Fruit fly (Drosophila melanogaster) whole organism, embryonic: Measurements from ENCODE around the gene CG14273.

Experiments used
- ATbp ChIP-seq: fragments of 200-800 bp; sonication (Bioruptor generic); optimal IDR thresholded peaks from 2 replicates; lab custom pipeline; 2017; ENCODE audit warnings: missing biosample characterization, mild to moderate bottlenecking, missing genetic modification characterization, missing genetic modification reagents
- Adf1 ChIP-seq: fragments of 200-800 bp; sonication (Bioruptor generic); IDR thresholded peaks from 2 replicates; pipeline ENCODE4 v1.3.6; 2022; ENCODE audit warnings: missing biosample characterization, missing genetic modification characterization
- Blimp-1 ChIP-seq: fragments of 200-800 bp; sonication (Bioruptor generic); optimal IDR thresholded peaks from 3 replicates; lab custom pipeline; 2018; ENCODE audit warnings: missing biosample characterization, missing genetic modification characterization, mild to moderate bottlenecking, moderate library complexity, missing genetic modification reagents
- BtbVII ChIP-seq: fragments of 200-800 bp; sonication (Bioruptor generic); optimal IDR thresholded peaks from 3 replicates; lab custom pipeline; 2017; ENCODE audit warnings: missing biosample characterization, mild to moderate bottlenecking, missing genetic modification characterization
- Bteb2 ChIP-seq: fragments of 200-800 bp; sonication (Bioruptor generic); optimal IDR thresholded peaks from 2 replicates; lab custom pipeline; 2016; ENCODE audit warnings: missing biosample characterization, missing genetic modification characterization
- CG12219 ChIP-seq: fragments of 200-800 bp; sonication (Bioruptor generic); optimal IDR thresholded peaks from 3 replicates; lab custom pipeline; 2018; ENCODE audit warnings: missing biosample characterization, mild to moderate bottlenecking, missing genetic modification characterization
- CG2678 ChIP-seq: fragments of 200-800 bp; sonication (Bioruptor generic); optimal IDR thresholded peaks from 3 replicates; lab custom pipeline; 2019; ENCODE audit warnings: missing biosample characterization, mild to moderate bottlenecking, missing genetic modification characterization, moderate library complexity
- CG31224 ChIP-seq: fragments of 200-800 bp; sonication (Bioruptor generic); IDR thresholded peaks from 2 replicates; pipeline ENCODE4 v1.3.6; 2022; ENCODE audit warnings: missing biosample characterization, missing genetic modification characterization
- CG3407 ChIP-seq: fragments of 200-800 bp; sonication (Bioruptor generic); optimal IDR thresholded peaks from 2 replicates; lab custom pipeline; 2018; ENCODE audit warnings: missing biosample characterization, mild to moderate bottlenecking, missing genetic modification characterization
- CG3838 ChIP-seq: fragments of 200-800 bp; sonication (Bioruptor generic); optimal IDR thresholded peaks from 3 replicates; lab custom pipeline; 2016; ENCODE audit warnings: missing biosample characterization, missing genetic modification characterization
- CG3847 ChIP-seq: fragments of 200-800 bp; sonication (Bioruptor generic); IDR thresholded peaks from 2 replicates; pipeline ENCODE4 v1.3.6; 2022; ENCODE audit warnings: missing biosample characterization, missing genetic modification characterization
- CG42726 ChIP-seq: fragments of 200-800 bp; sonication (Bioruptor generic); IDR thresholded peaks from 2 replicates; pipeline ENCODE4 v1.3.6; 2022; ENCODE audit warnings: missing biosample characterization, missing genetic modification characterization; ENCODE audit not compliant: partially characterized antibody
- CG4707 ChIP-seq: fragments of 200-800 bp; sonication (Bioruptor generic); optimal IDR thresholded peaks from 2 replicates; lab custom pipeline; 2018; ENCODE audit warnings: missing biosample characterization, mild to moderate bottlenecking, missing genetic modification characterization, moderate library complexity
- CG4854 ChIP-seq: fragments of 200-800 bp; sonication (Bioruptor generic); optimal IDR thresholded peaks from 2 replicates; lab custom pipeline; 2016; ENCODE audit warnings: missing biosample characterization, missing genetic modification characterization, inconsistent platforms
- CG5180 ChIP-seq: fragments of 200-800 bp; sonication (Bioruptor generic); optimal IDR thresholded peaks from 3 replicates; lab custom pipeline; 2017; ENCODE audit warnings: missing biosample characterization, missing genetic modification characterization, mild to moderate bottlenecking, moderate library complexity, missing genetic modification reagents
- CG5953 ChIP-seq: fragments of 200-800 bp; sonication (Bioruptor generic); IDR thresholded peaks from 2 replicates; pipeline ENCODE4 v1.3.6; 2022; ENCODE audit warnings: missing biosample characterization, missing genetic modification characterization
- CG6765 ChIP-seq: fragments of 200-800 bp; sonication (Bioruptor generic); optimal IDR thresholded peaks from 3 replicates; lab custom pipeline; 2017; ENCODE audit warnings: missing biosample characterization, mild to moderate bottlenecking, missing genetic modification characterization
- CG6854 ChIP-seq: fragments of 200-800 bp; sonication (Bioruptor generic); optimal IDR thresholded peaks from 3 replicates; lab custom pipeline; 2017; ENCODE audit warnings: missing biosample characterization, mild to moderate bottlenecking, missing genetic modification characterization
- CG8765 ChIP-seq: fragments of 200-800 bp; sonication (Bioruptor generic); IDR thresholded peaks from 2 replicates; pipeline ENCODE4 v1.3.6; 2022; ENCODE audit warnings: missing biosample characterization, missing genetic modification characterization
- CG9609 ChIP-seq: fragments of 200-800 bp; sonication (Bioruptor generic); optimal IDR thresholded peaks from 3 replicates; lab custom pipeline; 2016; ENCODE audit warnings: missing biosample characterization, missing genetic modification characterization
- D ChIP-seq, 2 experiments: fragments of 200-800 bp in 1 of 2; fragments of >200 bp in 1 of 2; sonication (Bioruptor generic) in 1 of 2; optimal IDR thresholded peaks; 2 replicates in 1 of 2; 3 replicates in 1 of 2; lab custom pipeline; 2017; ENCODE audit warnings: mild to moderate bottlenecking in 1 of 2, missing biosample characterization in 1 of 2, missing genetic modification characterization in 1 of 2, missing genetic modification reagents in 1 of 2
- D19A ChIP-seq: fragments of 200-800 bp; optimal IDR thresholded peaks from 3 replicates; lab custom pipeline; 2019; ENCODE audit warnings: missing biosample characterization, mild to moderate bottlenecking, missing genetic modification characterization, moderate library complexity
- Dbx ChIP-seq: fragments of 200-800 bp; sonication (Bioruptor generic); IDR thresholded peaks from 3 replicates; pipeline ENCODE4 v1.3.6; 2022; ENCODE audit warnings: missing biosample characterization, missing genetic modification characterization
- Eip74EF ChIP-seq, 2 experiments: fragments of 200-800 bp in 1 of 2; fragments of >200 bp in 1 of 2; sonication (Bioruptor generic) in 1 of 2; optimal IDR thresholded peaks; 2 replicates each; lab custom pipeline; 2017 to 2019; ENCODE audit warnings: missing biosample characterization in 2 of 2, missing genetic modification characterization in 2 of 2, mild to moderate bottlenecking in 1 of 2, moderate library complexity in 1 of 2
- Hand ChIP-seq: fragments of 200-800 bp; sonication (Bioruptor generic); optimal IDR thresholded peaks from 2 replicates; lab custom pipeline; 2017; ENCODE audit warnings: mild to moderate bottlenecking, missing biosample characterization, missing genetic modification reagents, missing genetic modification characterization
- MBD-R2 ChIP-seq: fragments of 200-800 bp; sonication (Bioruptor generic); IDR thresholded peaks from 2 replicates; pipeline ENCODE4 v1.3.6; 2022; ENCODE audit warnings: missing biosample characterization, missing genetic modification characterization
- Nf-YA ChIP-seq: fragments of 200-800 bp; sonication (Bioruptor generic); IDR thresholded peaks from 2 replicates; pipeline ENCODE4 v1.3.6; 2022; ENCODE audit warnings: missing biosample characterization, missing genetic modification characterization
- Nf-YB ChIP-seq: fragments of 200-800 bp; sonication (Bioruptor generic); optimal IDR thresholded peaks from 3 replicates; lab custom pipeline; 2019; ENCODE audit warnings: missing biosample characterization, mild to moderate bottlenecking, missing genetic modification characterization, moderate library complexity
- Sox100B ChIP-seq: fragments of 200-800 bp; sonication (Bioruptor generic); optimal IDR thresholded peaks from 3 replicates; lab custom pipeline; 2018; ENCODE audit warnings: missing biosample characterization, mild to moderate bottlenecking, missing genetic modification characterization
- Stat92E ChIP-seq, 3 experiments: fragments of >200 bp in 2 of 3; fragments of 200-800 bp in 1 of 3; sonication (Bioruptor generic) in 1 of 3; optimal IDR thresholded peaks; 2 replicates each; lab custom pipeline; 2017 to 2019; ENCODE audit warnings: missing biosample characterization in 3 of 3, missing genetic modification characterization in 3 of 3, mild to moderate bottlenecking in 1 of 3, moderate library complexity in 1 of 3
- ab ChIP-seq: fragments of 200-800 bp; sonication (Bioruptor generic); optimal IDR thresholded peaks from 2 replicates; lab custom pipeline; 2016; ENCODE audit warnings: missing biosample characterization, missing genetic modification characterization
- bab2 ChIP-seq: fragments of 200-800 bp; sonication (Bioruptor generic); optimal IDR thresholded peaks from 2 replicates; lab custom pipeline; 2016; ENCODE audit warnings: missing biosample characterization, missing genetic modification characterization
- en ChIP-seq: fragments of 200-800 bp; sonication (Bioruptor generic); optimal IDR thresholded peaks from 2 replicates; lab custom pipeline; 2016; ENCODE audit warnings: missing biosample characterization, missing genetic modification characterization
- exex ChIP-seq: fragments of 200-800 bp; sonication (Bioruptor generic); optimal IDR thresholded peaks from 4 replicates; lab custom pipeline; 2018; ENCODE audit warnings: missing biosample characterization, mild to moderate bottlenecking, missing genetic modification characterization, moderate library complexity
- gcm ChIP-seq: fragments of 200-800 bp; sonication (Bioruptor generic); optimal IDR thresholded peaks from 2 replicates; lab custom pipeline; 2019; ENCODE audit warnings: missing biosample characterization, mild to moderate bottlenecking, missing genetic modification characterization, moderate library complexity
- grn ChIP-seq: fragments of 200-800 bp; sonication (Bioruptor generic); optimal IDR thresholded peaks from 3 replicates; lab custom pipeline; 2017; ENCODE audit warnings: missing biosample characterization, missing genetic modification characterization
- gro ChIP-seq: fragments of 200-800 bp; sonication (Bioruptor generic); optimal IDR thresholded peaks from 2 replicates; lab custom pipeline; 2016; ENCODE audit warnings: missing biosample characterization, missing genetic modification characterization
- gsb-n ChIP-seq: fragments of 200-800 bp; sonication (Bioruptor generic); optimal IDR thresholded peaks from 3 replicates; lab custom pipeline; 2018; ENCODE audit warnings: missing biosample characterization, mild to moderate bottlenecking, missing genetic modification characterization
- hth ChIP-seq: fragments of >200 bp; optimal IDR thresholded peaks from 2 replicates; lab custom pipeline; 2017; ENCODE audit warnings: inconsistent platforms
- oc ChIP-seq: fragments of 200-800 bp; sonication (Bioruptor generic); optimal IDR thresholded peaks from 2 replicates; lab custom pipeline; 2018; ENCODE audit warnings: missing biosample characterization, mild to moderate bottlenecking, missing genetic modification characterization, moderate library complexity
- odd ChIP-seq: fragments of 200-800 bp; sonication (Bioruptor generic); optimal IDR thresholded peaks from 2 replicates; lab custom pipeline; 2017; ENCODE audit warnings: missing biosample characterization, mild to moderate bottlenecking, missing genetic modification characterization
- slou ChIP-seq: fragments of 200-800 bp; sonication (Bioruptor generic); optimal IDR thresholded peaks from 3 replicates; lab custom pipeline; 2016; ENCODE audit warnings: missing biosample characterization, missing genetic modification characterization
- sr ChIP-seq: fragments of 200-800 bp; sonication (Bioruptor generic); IDR thresholded peaks from 3 replicates; pipeline ENCODE4 v1.3.6; 2022; ENCODE audit warnings: missing biosample characterization, missing genetic modification characterization
- sug ChIP-seq: fragments of 200-800 bp; optimal IDR thresholded peaks from 2 replicates; lab custom pipeline; 2019; ENCODE audit warnings: missing biosample characterization, mild to moderate bottlenecking, missing genetic modification characterization, moderate library complexity
- vnd ChIP-seq: fragments of 200-800 bp; sonication (Bioruptor generic); IDR thresholded peaks from 3 replicates; pipeline ENCODE4 v1.3.6; 2022; ENCODE audit warnings: missing biosample characterization, missing genetic modification characterization; ENCODE audit not compliant: partially characterized antibody
- vvl ChIP-seq: fragments of 200-800 bp; sonication (Bioruptor generic); IDR thresholded peaks from 2 replicates; pipeline ENCODE4 v1.3.6; 2022; ENCODE audit warnings: missing biosample characterization, missing genetic modification characterization
- wor ChIP-seq: fragments of 200-800 bp; sonication (Bioruptor generic); IDR thresholded peaks from 2 replicates; pipeline ENCODE4 v1.3.6; 2022; ENCODE audit warnings: missing biosample characterization, missing genetic modification characterization

The CG14273 gene

DNA sequence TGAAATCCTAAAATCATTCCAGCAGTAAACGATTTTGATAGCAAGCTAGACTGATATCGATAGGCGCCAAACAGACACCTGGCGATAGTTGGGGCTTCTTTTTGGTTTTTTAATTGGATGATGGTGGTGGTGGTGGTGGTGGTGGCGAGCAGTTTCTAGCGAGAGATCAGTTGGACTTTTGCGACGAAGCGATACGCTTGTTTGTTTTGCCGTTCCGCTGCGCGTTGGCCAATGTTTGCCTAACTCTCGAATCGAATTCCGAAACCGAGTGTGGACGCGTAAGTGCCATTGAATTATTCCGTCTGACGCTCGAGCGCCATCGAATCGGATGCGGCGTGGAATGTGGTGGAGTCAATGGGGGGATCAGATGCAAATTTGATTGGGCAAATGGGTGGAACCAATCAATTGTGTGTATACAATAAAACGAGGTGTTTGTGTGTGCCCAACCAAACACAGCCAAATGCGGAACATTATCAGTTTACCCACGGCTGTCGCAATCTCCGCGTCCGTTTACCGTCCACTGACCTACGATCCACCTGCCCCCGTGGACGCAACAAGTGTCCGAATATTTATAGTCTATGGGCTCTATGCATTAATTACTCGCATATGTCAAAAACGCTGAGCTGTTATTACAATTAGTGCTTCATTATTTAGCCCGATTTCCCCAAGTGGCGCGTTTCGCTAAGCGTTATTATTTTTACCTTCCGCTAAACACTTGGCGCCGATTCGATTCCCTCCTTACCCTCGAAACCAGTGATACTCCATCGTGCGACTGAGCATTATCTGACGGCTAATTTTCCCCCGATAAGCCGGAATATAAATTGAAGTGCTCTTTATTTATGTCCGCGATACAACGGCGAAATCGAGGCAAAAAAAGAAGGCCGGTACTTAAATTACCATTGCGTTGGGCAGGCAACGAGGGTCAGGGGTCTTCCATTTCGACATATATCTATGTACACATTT, 28.1 kb downstream of the CG14273 start, which contains the start of gene CG17292 (continued):
- TF ChIP-seq Sox100B (GFP tag; lab: Kevin White, UChicago) (peak; percentile 5), Dbx (GFP tag; lab: Robert Waterston, UW) (peak; percentile 82; the same call in 2 of the 3 replicates), CG3407 (GFP tag; lab: Kevin White, UChicago) (peak; percentile 51), sr (GFP tag; lab: Robert Waterston, UW) (peak; percentile 61; the same call in 2 of the 3 replicates), Bteb2 (GFP tag; lab: Kevin White, UChicago) (no peak), CG12219 (GFP tag; lab: Kevin White, UChicago) (peak; percentile 58), CG4854 (peak; percentile 37), CG42726 (GFP tag; lab: Robert Waterston, UW) (peak; percentile 74), CG6854 (GFP tag; lab: Kevin White, UChicago) (no peak), CG3838 (GFP tag; lab: Kevin White, UChicago) (no peak), wor (GFP tag; lab: Robert Waterston, UW) (no peak), vvl (GFP tag; lab: Robert Waterston, UW) (peak; percentile 92), D (optimal IDR thresholded peaks at IDR 0.05; lab: Kevin White, UChicago) (no peak), D (GFP tag; optimal IDR thresholded peaks at IDR 0.05; lab: Kevin White, UChicago) (no peak), CG6765 (peak; percentile 29), D19A (peak; percentile 22), grn (peak; percentile 17), oc (peak; percentile 70), hth (lab: Kevin White, UChicago) (no peak), gcm (GFP tag; lab: Kevin White, UChicago) (peak; percentile 59), CG3847 (GFP tag; lab: Robert Waterston, UW) (peak; percentile 61), ab (GFP tag; lab: Kevin White, UChicago) (no peak), slou (GFP tag; lab: Kevin White, UChicago) (no peak), gsb-n (tag; lab: Kevin White, UChicago) (peak; percentile 66), Nf-YB (GFP tag; lab: Kevin White, UChicago) (peak; percentile 94), Adf1 (peak; percentile 66), bab2 (no peak), MBD-R2 (GFP tag; lab: Robert Waterston, UW) (peak; percentile 67), exex (tag; lab: Kevin White, UChicago) (peak; percentile 94), ATbp (peak; percentile 78), CG2678 (peak; percentile 49), gro (GFP tag; lab: Kevin White, UChicago) (peak; percentile 71), Stat92E (GFP tag; optimal IDR thresholded peaks at IDR 0.05; lab: Kevin White, UChicago) (no peak), en (GFP tag; lab: Kevin White, UChicago) (no peak), Eip74EF (GFP tag; optimal IDR thresholded peaks at IDR 0.05; lab: Kevin White, UChicago) (peak in 1 of 2 experiments; percentile 48), CG9609 (GFP tag; lab: Kevin White, UChicago) (no peak), Hand (GFP tag; lab: Kevin White, UChicago) (peak; percentile 30), sug (tag; lab: Kevin White, UChicago) (peak; percentile 47), vnd (GFP tag; lab: Robert Waterston, UW) (peak; percentile 80), BtbVII (GFP tag; lab: Kevin White, UChicago) (peak; percentile 58), Nf-YA (GFP tag; lab: Robert Waterston, UW) (peak; percentile 41; the same call in 1 of the 2 replicates), Blimp-1 (GFP tag; lab: Kevin White, UChicago) (peak; percentile 32), CG31224 (GFP tag; lab: Robert Waterston, UW) (0 out of 2 replicates have a peak, but pooled peaks have one; percentile 13), CG4707 (GFP tag; lab: Kevin White, UChicago) (no peak), CG5180 (peak; percentile 39), CG5953 (GFP tag; lab: Robert Waterston, UW) (peak; percentile 43; the same call in 1 of the 2 replicates), CG8765 (GFP tag; lab: Robert Waterston, UW) (no peak), odd (GFP tag; lab: Kevin White, UChicago) (peak; percentile 22)
